Fruit fly (Drosophila melanogaster) whole organism, embryonic: ENCODE data around the gene dnc.

ENCODE experiments used
- Asciz ChIP-seq: fragments of 200-800 bp; sonication (Bioruptor generic); optimal IDR thresholded peaks from 2 replicates; lab custom pipeline; 2017; ENCODE audit warnings: missing biosample characterization, mild to moderate bottlenecking, missing genetic modification characterization, missing genetic modification reagents
- Atf-2 ChIP-seq: fragments of 200-800 bp; sonication (Bioruptor generic); optimal IDR thresholded peaks from 2 replicates; lab custom pipeline; 2016; ENCODE audit warnings: missing biosample characterization, missing genetic modification characterization
- B-H1 ChIP-seq: fragments of 200-800 bp; sonication (Bioruptor generic); IDR thresholded peaks from 3 replicates; pipeline ENCODE4 v1.3.6; 2022; ENCODE audit warnings: missing biosample characterization, missing genetic modification characterization
- B-H2 ChIP-seq: fragments of 200-800 bp; sonication (Bioruptor generic); optimal IDR thresholded peaks from 2 replicates; lab custom pipeline; 2018; ENCODE audit warnings: missing biosample characterization, mild to moderate bottlenecking, missing genetic modification characterization
- Bgb ChIP-seq: fragments of 200-800 bp; sonication (Bioruptor generic); IDR thresholded peaks from 2 replicates; pipeline ENCODE4 v1.3.6; 2022; ENCODE audit warnings: missing biosample characterization, missing genetic modification characterization; ENCODE audit not compliant: partially characterized antibody
- CG11560 ChIP-seq: fragments of 200-800 bp; sonication (Bioruptor generic); IDR thresholded peaks from 3 replicates; pipeline ENCODE4 v1.3.6; 2022; ENCODE audit warnings: missing biosample characterization, missing genetic modification characterization
- CG12942 ChIP-seq: fragments of 200-800 bp; sonication (Bioruptor generic); optimal IDR thresholded peaks from 3 replicates; lab custom pipeline; 2016; ENCODE audit warnings: missing biosample characterization, missing genetic modification characterization
- CG13894 ChIP-seq: fragments of 200-800 bp; sonication (Bioruptor generic); optimal IDR thresholded peaks from 3 replicates; lab custom pipeline; 2018; ENCODE audit warnings: missing biosample characterization, mild to moderate bottlenecking, missing genetic modification characterization, moderate library complexity
- CG2199 ChIP-seq: fragments of 200-800 bp; sonication (Bioruptor generic); IDR thresholded peaks from 3 replicates; pipeline ENCODE4 v1.3.6; 2022; ENCODE audit warnings: missing biosample characterization, missing genetic modification characterization
- CG2875 ChIP-seq: fragments of 200-800 bp; sonication (Bioruptor generic); optimal IDR thresholded peaks from 2 replicates; lab custom pipeline; 2017; ENCODE audit warnings: missing biosample characterization, mild to moderate bottlenecking, missing genetic modification characterization, missing genetic modification reagents
- CG3163 ChIP-seq: fragments of 200-800 bp; sonication (Bioruptor generic); optimal IDR thresholded peaks from 3 replicates; lab custom pipeline; 2016; ENCODE audit warnings: missing biosample characterization, missing genetic modification characterization
- CG34224 ChIP-seq: fragments of 200-800 bp; sonication (Bioruptor generic); IDR thresholded peaks from 3 replicates; pipeline ENCODE4 v1.3.6; 2022; ENCODE audit warnings: missing biosample characterization, missing genetic modification characterization; ENCODE audit not compliant: partially characterized antibody
- CG43689 ChIP-seq: fragments of 200-800 bp; sonication (Bioruptor generic); IDR thresholded peaks from 2 replicates; pipeline ENCODE4 v1.3.6; 2022; ENCODE audit warnings: missing biosample characterization, missing genetic modification characterization
- CG8478 ChIP-seq: fragments of >200 bp; optimal IDR thresholded peaks from 2 replicates; lab custom pipeline; 2018
- CG9727 ChIP-seq: fragments of 200-800 bp; sonication (Bioruptor generic); optimal IDR thresholded peaks from 3 replicates; lab custom pipeline; 2017; ENCODE audit warnings: missing biosample characterization, mild to moderate bottlenecking, missing genetic modification characterization
- CG9876 ChIP-seq: fragments of 200-800 bp; sonication (Bioruptor generic); optimal IDR thresholded peaks from 2 replicates; lab custom pipeline; 2016; ENCODE audit warnings: missing biosample characterization, missing genetic modification characterization
- CG9932 ChIP-seq: fragments of 200-800 bp; sonication (Bioruptor generic); IDR thresholded peaks from 2 replicates; pipeline ENCODE4 v1.3.6; 2022; ENCODE audit warnings: missing biosample characterization, missing genetic modification characterization
- Dll ChIP-seq: fragments of 200-800 bp; sonication (Bioruptor generic); IDR thresholded peaks from 4 replicates; pipeline ENCODE4 v1.3.6; 2022; ENCODE audit warnings: missing biosample characterization, missing genetic modification characterization; ENCODE audit not compliant: partially characterized antibody
- Nf-YA ChIP-seq: fragments of 200-800 bp; sonication (Bioruptor generic); IDR thresholded peaks from 2 replicates; pipeline ENCODE4 v1.3.6; 2022; ENCODE audit warnings: missing biosample characterization, missing genetic modification characterization
- Nf-YC ChIP-seq: fragments of 200-800 bp; optimal IDR thresholded peaks from 3 replicates; lab custom pipeline; 2019; ENCODE audit warnings: missing biosample characterization, mild to moderate bottlenecking, missing genetic modification characterization, moderate library complexity
- Oaz ChIP-seq: fragments of 200-800 bp; sonication (Bioruptor generic); IDR thresholded peaks from 2 replicates; pipeline ENCODE4 v1.3.6; 2022; ENCODE audit warnings: missing biosample characterization, missing genetic modification characterization
- Scr ChIP-seq: fragments of 200-800 bp; sonication (Bioruptor generic); IDR thresholded peaks from 2 replicates; pipeline ENCODE4 v1.3.6; 2022; ENCODE audit warnings: missing biosample characterization, missing genetic modification characterization; ENCODE audit not compliant: partially characterized antibody
- Sry-δ ChIP-seq: fragments of 200-800 bp; sonication (Bioruptor generic); optimal IDR thresholded peaks from 2 replicates; lab custom pipeline; 2016; ENCODE audit warnings: missing biosample characterization, missing genetic modification characterization
- YL-1 ChIP-seq: fragments of 200-800 bp; sonication (Bioruptor generic); optimal IDR thresholded peaks from 3 replicates; lab custom pipeline; 2017; ENCODE audit warnings: missing biosample characterization, mild to moderate bottlenecking, missing genetic modification characterization
- ab ChIP-seq: fragments of 200-800 bp; sonication (Bioruptor generic); optimal IDR thresholded peaks from 2 replicates; lab custom pipeline; 2016; ENCODE audit warnings: missing biosample characterization, missing genetic modification characterization
- abd-A ChIP-seq: fragments of 200-800 bp; sonication (Bioruptor generic); optimal IDR thresholded peaks from 3 replicates; lab custom pipeline; 2019; ENCODE audit warnings: missing biosample characterization, mild to moderate bottlenecking, missing genetic modification characterization, moderate library complexity
- bab2 ChIP-seq: fragments of 200-800 bp; sonication (Bioruptor generic); optimal IDR thresholded peaks from 2 replicates; lab custom pipeline; 2016; ENCODE audit warnings: missing biosample characterization, missing genetic modification characterization
- cg ChIP-seq: fragments of 200-800 bp; sonication (Bioruptor generic); optimal IDR thresholded peaks from 3 replicates; lab custom pipeline; 2019; ENCODE audit warnings: missing biosample characterization, mild to moderate bottlenecking, missing genetic modification characterization, moderate library complexity
- chn ChIP-seq: fragments of 200-800 bp; sonication (Bioruptor generic); optimal IDR thresholded peaks from 2 replicates; lab custom pipeline; 2016; ENCODE audit warnings: missing biosample characterization, missing genetic modification characterization
- corto ChIP-seq: fragments of 200-800 bp; sonication (Bioruptor generic); optimal IDR thresholded peaks from 2 replicates; lab custom pipeline; 2016; ENCODE audit warnings: missing biosample characterization, mild to moderate bottlenecking, missing genetic modification characterization, moderate library complexity
- croc ChIP-seq: fragments of 200-800 bp; sonication (Bioruptor generic); conservative IDR thresholded peaks from 3 replicates; pipeline ENCODE4 v1.3.6; 2022; ENCODE audit warnings: missing biosample characterization, missing genetic modification characterization
- dati ChIP-seq: fragments of 200-800 bp; sonication (Bioruptor generic); IDR thresholded peaks from 2 replicates; pipeline ENCODE4 v1.3.6; 2022; ENCODE audit warnings: missing biosample characterization, missing genetic modification characterization
- dmrt11E ChIP-seq: fragments of 200-800 bp; sonication (Bioruptor generic); optimal IDR thresholded peaks from 3 replicates; lab custom pipeline; 2018; ENCODE audit warnings: missing biosample characterization, mild to moderate bottlenecking, missing genetic modification characterization, moderate library complexity
- eve ChIP-seq, 2 experiments: fragments of >200 bp; optimal IDR thresholded peaks; 2 replicates each; lab custom pipeline; 2017; ENCODE audit warnings: missing biosample characterization in 2 of 2, missing genetic modification characterization in 2 of 2
- fd102C ChIP-seq: fragments of 200-800 bp; sonication (Bioruptor generic); optimal IDR thresholded peaks from 2 replicates; lab custom pipeline; 2018; ENCODE audit warnings: missing biosample characterization, mild to moderate bottlenecking, missing genetic modification characterization, moderate library complexity
- gcm2 ChIP-seq: fragments of 200-800 bp; sonication (Bioruptor generic); optimal IDR thresholded peaks from 2 replicates; lab custom pipeline; 2016; ENCODE audit warnings: missing biosample characterization, missing genetic modification characterization
- grn ChIP-seq: fragments of 200-800 bp; sonication (Bioruptor generic); optimal IDR thresholded peaks from 3 replicates; lab custom pipeline; 2017; ENCODE audit warnings: missing biosample characterization, missing genetic modification characterization
- jigr1 ChIP-seq: fragments of 200-800 bp; sonication (Bioruptor generic); IDR thresholded peaks from 3 replicates; pipeline ENCODE4 v1.3.6; 2022; ENCODE audit warnings: missing biosample characterization, missing genetic modification characterization
- jing ChIP-seq: fragments of 200-800 bp; sonication (Bioruptor generic); optimal IDR thresholded peaks from 2 replicates; lab custom pipeline; 2018; ENCODE audit warnings: missing biosample characterization, mild to moderate bottlenecking, missing genetic modification characterization
- jumu ChIP-seq: fragments of 200-800 bp; sonication (Bioruptor generic); optimal IDR thresholded peaks from 3 replicates; lab custom pipeline; 2016; ENCODE audit warnings: missing biosample characterization, missing genetic modification characterization
- kni ChIP-seq: fragments of 200-800 bp; sonication (Bioruptor generic); optimal IDR thresholded peaks from 3 replicates; lab custom pipeline; 2017; ENCODE audit warnings: mild to moderate bottlenecking, missing biosample characterization, missing genetic modification reagents, missing genetic modification characterization
- lov ChIP-seq, 2 experiments: fragments of 200-800 bp in 1 of 2; fragments of >200 bp in 1 of 2; sonication (Bioruptor generic) in 1 of 2; IDR thresholded peaks in 1 of 2; optimal IDR thresholded peaks in 1 of 2; 2 replicates in 1 of 2; 3 replicates in 1 of 2; pipeline versions ENCODE4 v1.3.6 to Lab custom; 2017 to 2022; ENCODE audit warnings: missing biosample characterization in 1 of 2, missing genetic modification characterization in 1 of 2
- mirr ChIP-seq: fragments of 200-800 bp; sonication (Bioruptor generic); optimal IDR thresholded peaks from 3 replicates; lab custom pipeline; 2018; ENCODE audit warnings: missing biosample characterization, mild to moderate bottlenecking, missing genetic modification characterization
- phol ChIP-seq: fragments of 200-800 bp; sonication (Bioruptor generic); optimal IDR thresholded peaks from 3 replicates; lab custom pipeline; 2018; ENCODE audit warnings: missing biosample characterization, mild to moderate bottlenecking, missing genetic modification characterization, moderate library complexity
- prd ChIP-seq, 3 experiments: fragments of >200 bp in 2 of 3; fragments of 200-800 bp in 1 of 3; sonication (Bioruptor generic) in 1 of 3; optimal IDR thresholded peaks in 2 of 3; IDR thresholded peaks in 1 of 3; 2 replicates in 2 of 3; 3 replicates in 1 of 3; pipeline versions ENCODE4 v1.3.6 to Lab custom; 2017 to 2022; ENCODE audit warnings: missing biosample characterization in 1 of 3, missing genetic modification characterization in 1 of 3
- ro ChIP-seq: fragments of 200-800 bp; sonication (Bioruptor generic); IDR thresholded peaks from 2 replicates; pipeline ENCODE4 v1.3.6; 2022; ENCODE audit warnings: missing biosample characterization, missing genetic modification characterization
- schlank ChIP-seq: fragments of 200-800 bp; sonication (Bioruptor generic); optimal IDR thresholded peaks from 2 replicates; lab custom pipeline; 2018; ENCODE audit warnings: missing biosample characterization, mild to moderate bottlenecking, missing genetic modification characterization
- sens-2 ChIP-seq: fragments of 200-800 bp; sonication (Bioruptor generic); IDR thresholded peaks from 2 replicates; pipeline ENCODE4 v1.3.6; 2022; ENCODE audit warnings: missing biosample characterization, missing genetic modification characterization
- toy ChIP-seq: fragments of 200-800 bp; sonication (Bioruptor generic); IDR thresholded peaks from 2 replicates; pipeline ENCODE4 v1.3.6; 2022; ENCODE audit warnings: missing biosample characterization, missing genetic modification characterization

Gene dnc

DNA sequence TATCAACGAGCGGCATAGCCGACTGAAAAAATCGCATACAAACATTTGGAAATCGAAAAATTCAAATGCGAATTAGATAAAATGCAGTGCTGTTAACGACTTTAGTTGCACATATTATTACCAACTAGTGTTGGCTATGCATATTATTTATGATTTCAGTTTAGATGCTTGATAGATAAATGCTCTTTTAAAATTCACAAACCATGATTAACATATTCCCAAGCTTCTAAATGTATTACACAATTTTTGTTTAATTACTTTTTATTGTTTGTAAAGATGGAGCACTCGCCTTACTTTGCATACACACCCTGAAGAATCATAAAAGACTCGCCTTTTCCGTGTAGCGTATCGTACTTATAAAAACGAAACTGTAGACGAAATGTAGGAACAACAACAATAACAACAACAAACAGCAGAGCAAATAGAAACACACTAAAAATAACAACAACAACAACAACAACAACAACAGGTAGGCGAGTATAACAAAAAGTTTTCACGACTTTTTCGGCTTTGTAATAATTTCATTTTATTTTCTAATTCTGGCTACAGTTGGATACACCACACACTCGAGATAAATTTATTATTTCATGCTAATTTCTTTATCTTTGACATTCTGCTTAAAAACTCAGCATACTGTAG is 184.3 kb downstream of the dnc start (continued):
- TF ChIP-seq schlank (tag; lab: Kevin White, UChicago), result peak; percentile 50
- TF ChIP-seq jigr1 (GFP tag; lab: Robert Waterston, UW), result no peak
- no peak for TF ChIP-seq B-H1 (GFP tag; lab: Robert Waterston, UW)
- no peak for TF ChIP-seq Bgb (GFP tag; lab: Robert Waterston, UW)
- no peak for TF ChIP-seq YL-1 (GFP tag; lab: Kevin White, UChicago)
- TF ChIP-seq dmrt11E (tag; lab: Kevin White, UChicago), result peak; percentile 37
- TF ChIP-seq Atf-2, result peak; percentile 69
- no peak for TF ChIP-seq cg
- no peak for TF ChIP-seq gcm2 (GFP tag; lab: Kevin White, UChicago)
- no peak for TF ChIP-seq Dll (GFP tag; lab: Robert Waterston, UW)
- no peak for TF ChIP-seq Nf-YA (GFP tag; lab: Robert Waterston, UW)
- TF ChIP-seq CG34224 (GFP tag; lab: Robert Waterston, UW), result no peak
- TF ChIP-seq CG11560 (tag; lab: Robert Waterston, UW), result peak; percentile 37; the same call in 1 of the 3 replicates
- peak; percentile 73 for TF ChIP-seq CG9727 (GFP tag; lab: Kevin White, UChicago)
- TF ChIP-seq sens-2 (GFP tag; lab: Robert Waterston, UW), result no peak
- TF ChIP-seq corto, result no peak
- 0 out of 2 replicates have a peak, but pooled peaks have one; percentile 13 for TF ChIP-seq toy
- TF ChIP-seq CG12942 (GFP tag; lab: Kevin White, UChicago), result peak; percentile 18
- TF ChIP-seq CG3163, result peak; percentile 33
- no peak for TF ChIP-seq abd-A (tag; lab: Kevin White, UChicago)
- TF ChIP-seq croc (GFP tag; lab: Robert Waterston, UW), result no peak
- TF ChIP-seq kni (GFP tag; lab: Kevin White, UChicago), result no peak
- no peak for TF ChIP-seq lov (optimal IDR thresholded peaks at IDR 0.05; lab: Kevin White, UChicago)
- no peak for TF ChIP-seq lov (GFP tag; IDR thresholded peaks at IDR 0.05; lab: Robert Waterston, UW)
- TF ChIP-seq fd102C (GFP tag; lab: Kevin White, UChicago), result no peak
- TF ChIP-seq CG43689 (GFP tag; lab: Robert Waterston, UW), result no peak
- TF ChIP-seq mirr (GFP tag; lab: Kevin White, UChicago), result peak; percentile 27
- TF ChIP-seq chn (GFP tag; lab: Kevin White, UChicago), result peak; percentile 47
- TF ChIP-seq Sry-δ (GFP tag; lab: Kevin White, UChicago), result peak; percentile 19
- peak; percentile 43 for TF ChIP-seq Asciz
- TF ChIP-seq grn, result no peak
- TF ChIP-seq ab, result no peak
- TF ChIP-seq ro, result no peak
- peak; percentile 71 for TF ChIP-seq bab2 (GFP tag; lab: Kevin White, UChicago)
- no peak for TF ChIP-seq Oaz (GFP tag; lab: Robert Waterston, UW)
- TF ChIP-seq CG9932 (GFP tag; lab: Robert Waterston, UW), result peak; percentile 76
- TF ChIP-seq jing (GFP tag; lab: Kevin White, UChicago), result no peak
- TF ChIP-seq phol (tag; lab: Kevin White, UChicago), result peak; percentile 73
- no peak for TF ChIP-seq dati (GFP tag; lab: Robert Waterston, UW)
- TF ChIP-seq eve (GFP tag; optimal IDR thresholded peaks at IDR 0.05; lab: Kevin White, UChicago), result peak in 1 of 2 experiments; percentile 50
- no peak for TF ChIP-seq CG9876 (GFP tag; lab: Kevin White, UChicago)
- TF ChIP-seq CG2875, result peak; percentile 15
- no peak for TF ChIP-seq CG13894
- no peak for TF ChIP-seq CG8478 (lab: Kevin White, UChicago)
- no peak for TF ChIP-seq prd (optimal IDR thresholded peaks at IDR 0.05; lab: Kevin White, UChicago)
- peak; percentile 62 for TF ChIP-seq prd (GFP tag; IDR thresholded peaks at IDR 0.05; lab: Robert Waterston, UW)
- no peak for TF ChIP-seq CG2199 (GFP tag; lab: Robert Waterston, UW)
- no peak for TF ChIP-seq B-H2 (GFP tag; lab: Kevin White, UChicago)
- peak; percentile 50 for TF ChIP-seq jumu (GFP tag; lab: Kevin White, UChicago)
- no peak for TF ChIP-seq Scr (GFP tag; lab: Robert Waterston, UW)
- peak; percentile 52 for TF ChIP-seq Nf-YC
